Worm (Caenorhabditis elegans): ENCODE data around the gene bcl-7.

Gene bcl-7

DNA sequence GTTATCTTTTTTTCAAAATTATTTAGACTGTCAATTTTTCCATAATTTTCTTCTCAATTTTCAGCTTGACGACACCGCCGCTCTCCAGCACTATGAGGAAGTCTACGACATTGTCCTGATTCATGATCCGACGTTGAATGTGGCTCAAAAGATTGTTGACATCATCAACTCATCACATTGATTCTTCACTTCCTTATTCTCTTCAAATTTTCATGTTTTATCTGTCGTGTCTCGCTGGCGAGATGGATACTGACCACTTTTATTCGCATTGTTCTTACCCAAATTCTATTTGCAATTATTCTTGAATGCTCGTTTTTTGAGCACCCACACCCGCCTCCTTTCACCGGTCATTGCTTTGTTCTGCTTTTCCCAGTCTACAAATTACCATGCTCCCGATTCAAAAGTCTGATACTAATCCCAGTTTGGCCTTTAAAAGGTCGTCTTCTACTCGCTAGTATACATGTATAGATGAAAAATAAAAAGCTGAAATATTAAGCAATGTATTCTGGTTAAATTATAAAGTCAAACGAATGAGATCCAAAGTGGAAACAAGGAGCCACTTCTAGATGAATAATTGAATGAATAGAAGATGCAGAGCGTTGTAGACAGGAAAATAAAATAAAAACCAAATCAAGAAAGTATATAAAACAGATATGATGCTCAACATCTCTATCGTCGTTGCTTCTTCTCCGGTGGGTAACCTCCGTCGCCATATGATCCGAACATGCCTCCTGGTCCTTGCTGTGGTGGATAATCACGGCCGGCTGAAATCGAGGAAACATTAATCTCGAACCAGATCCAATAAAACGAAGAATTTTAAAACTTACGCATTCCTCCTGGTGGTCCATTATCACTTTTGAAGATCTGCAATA is 27.4 kb downstream of the bcl-7 start (continued):
- TF ChIP-seq lin-38 (GFP tag; IDR thresholded peaks at IDR 0.05) = peak; percentile 47
- 0 out of 2 replicates have a peak, but pooled peaks have one; percentile 18 for TF ChIP-seq lin-1 (GFP tag; IDR thresholded peaks at IDR 0.05)
- 0 out of 2 replicates have a peak, but pooled peaks have one; percentile 5 for TF ChIP-seq mxl-2 (GFP tag; conservative IDR thresholded peaks at IDR 0.05)
- TF ChIP-seq pha-4 (GFP tag; IDR thresholded peaks at IDR 0.05) = peak; percentile 48
- no peak for TF ChIP-seq pha-4 (tag; optimal IDR thresholded peaks at IDR 0.05)
- TF ChIP-seq Y5F2A.4 (GFP tag; optimal IDR thresholded peaks at IDR 0.05) = peak; percentile 6
- peak; percentile 14 for TF ChIP-seq nhr-48 (tag; optimal IDR thresholded peaks at IDR 0.05)
- peak; percentile 23 for TF ChIP-seq dve-1 (tag; optimal IDR thresholded peaks at IDR 0.05; ENCODE audit: insufficient read depth)
- TF ChIP-seq T26A8.4 (GFP tag; IDR thresholded peaks at IDR 0.05) = peak; percentile 72; the same call in 1 of the 2 replicates
- TF ChIP-seq daf-16 (GFP tag; optimal IDR thresholded peaks at IDR 0.05) = no peak
- peak; percentile 28 for TF ChIP-seq daf-16 (tag; optimal IDR thresholded peaks at IDR 0.05)
- peak; percentile 78; the same call in 1 of the 2 replicates for TF ChIP-seq zfp-3 (GFP tag; conservative IDR thresholded peaks at IDR 0.05)

DNA sequence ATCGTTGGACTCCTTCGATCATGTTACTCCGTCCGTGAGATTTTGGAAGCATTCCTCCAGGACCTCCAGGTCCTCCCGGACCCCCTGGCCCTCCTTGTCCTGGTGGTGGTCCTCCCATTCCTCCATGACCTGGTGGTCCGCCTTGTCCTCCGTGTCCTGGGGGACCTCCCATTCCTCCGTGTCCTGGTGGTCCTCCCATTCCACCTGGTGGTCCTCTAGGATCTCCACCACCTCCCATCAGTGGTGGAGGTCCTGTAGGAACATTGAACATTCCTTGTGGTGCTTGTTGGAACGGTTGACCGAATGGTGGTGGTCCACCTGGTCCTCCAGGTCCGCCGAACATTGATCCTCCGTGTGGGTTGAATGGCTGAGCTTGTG is 28.0 kb downstream of the bcl-7 start:
- no peak for TF ChIP-seq ceh-62 (tag; optimal IDR thresholded peaks at IDR 0.05)
- no peak for TF ChIP-seq tag-97 (GFP tag; IDR thresholded peaks at IDR 0.05)
- TF ChIP-seq unc-62 (GFP tag; optimal IDR thresholded peaks at IDR 0.05 in 1 of 2) = peak in 1 of 2 experiments; percentile 68
- TF ChIP-seq unc-62 (tag; optimal IDR thresholded peaks at IDR 0.05) = no peak
- TF ChIP-seq Y48G9A.11 (GFP tag; IDR thresholded peaks at IDR 0.05) = no peak
- TF ChIP-seq egl-43 (GFP tag; IDR thresholded peaks at IDR 0.05) = 0 out of 2 replicates have a peak, but pooled peaks have one; percentile 26
- no peak for TF ChIP-seq jun-1 (tag; optimal IDR thresholded peaks at IDR 0.05)
- TF ChIP-seq set-16 (GFP tag; IDR thresholded peaks at IDR 0.05) = peak; percentile 95
- TF ChIP-seq zfp-3 (GFP tag; conservative IDR thresholded peaks at IDR 0.05) = no peak
- no peak for TF ChIP-seq T20F7.1 (GFP tag; optimal IDR thresholded peaks at IDR 0.05)
- TF ChIP-seq daf-19 (GFP tag; conservative IDR thresholded peaks at IDR 0.05) = no peak

DNA sequence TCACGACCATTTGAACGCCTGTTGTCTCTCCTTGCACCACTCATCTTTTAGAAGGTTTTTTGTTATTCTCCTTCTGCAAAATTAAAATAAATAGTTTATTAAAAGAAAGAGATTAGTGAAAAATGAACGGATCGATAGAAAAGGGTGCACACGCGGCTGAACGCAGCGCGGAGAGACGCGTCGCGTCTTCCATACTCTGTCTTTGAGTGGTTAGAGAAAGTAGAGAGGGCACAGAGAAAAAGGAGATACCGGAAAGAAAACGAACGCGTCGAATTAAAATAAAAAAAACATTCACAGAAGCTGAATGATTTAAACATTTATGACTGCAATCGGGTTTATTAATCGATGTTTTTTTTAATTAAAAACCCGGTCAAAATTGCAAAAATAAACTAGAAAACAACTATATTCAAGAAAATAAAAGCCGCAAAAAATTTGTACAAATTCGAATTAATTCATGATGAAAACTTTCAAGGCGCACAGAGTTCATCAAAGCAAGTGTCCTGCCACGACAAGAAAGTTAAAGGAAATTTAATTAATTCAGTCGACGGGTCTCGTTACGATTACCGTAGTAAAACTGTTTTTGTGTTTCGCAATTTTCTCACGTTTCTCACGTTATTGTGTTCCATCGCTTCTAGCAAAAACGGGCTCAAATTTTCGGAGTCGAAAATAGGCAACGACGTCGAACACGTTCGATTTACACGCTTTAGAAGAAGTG is 32.4 kb downstream of the bcl-7 start, which contains the start of the genes nono-1 and nop-1:
Gene nono-1 (minus strand): TSS at position 75 of the 715 bp plus-strand sequence.
Gene nop-1 (plus strand): TSS at position 551 of the 715 bp plus-strand sequence.
- TF ChIP-seq hlh-11 (tag; optimal IDR thresholded peaks at IDR 0.05) = peak; percentile 5
- TF ChIP-seq ces-1 (GFP tag; optimal IDR thresholded peaks at IDR 0.05) = no peak
- peak; percentile 43 for TF ChIP-seq mes-2 (tag; optimal IDR thresholded peaks at IDR 0.05; ENCODE audit: poor library complexity, severe bottlenecking)
- no peak for TF ChIP-seq rbr-2 (tag; optimal IDR thresholded peaks at IDR 0.05)
- TF ChIP-seq mdl-1 (tag; optimal IDR thresholded peaks at IDR 0.05) = peak in 1 of 2 experiments; percentile 53
- TF ChIP-seq pha-4 (GFP tag; IDR thresholded peaks at IDR 0.05) = no peak
- TF ChIP-seq pha-4 (tag; optimal IDR thresholded peaks at IDR 0.05) = no peak
- TF ChIP-seq lsy-2 (tag; optimal IDR thresholded peaks at IDR 0.05) = peak in 1 of 2 experiments; percentile 17
- TF ChIP-seq aha-1 (tag) = peak; percentile 58
- TF ChIP-seq hlh-30 (tag; optimal IDR thresholded peaks at IDR 0.05; ENCODE audit: insufficient read depth) = peak; percentile 42
- no peak for TF ChIP-seq dmd-9 (GFP tag; IDR thresholded peaks at IDR 0.05)

DNA sequence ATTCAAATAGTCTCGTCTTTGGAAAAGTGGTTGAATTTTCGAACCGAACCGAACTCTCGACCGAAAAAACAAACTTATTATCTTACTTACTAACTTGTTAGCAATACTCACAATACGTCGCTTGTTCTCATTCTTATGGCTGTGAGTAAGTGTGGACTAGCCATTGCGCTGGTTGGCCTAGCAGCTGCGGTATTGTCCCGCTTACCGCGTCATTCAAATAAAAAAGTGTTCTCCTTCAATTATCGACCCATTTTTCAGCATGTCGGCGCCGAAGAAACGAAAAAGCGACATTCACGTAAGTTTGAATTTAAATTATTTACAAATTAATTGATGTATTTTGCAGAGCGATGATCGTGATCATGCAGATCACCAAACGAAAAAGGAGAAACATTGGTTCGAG is 33.2 kb downstream of the bcl-7 start:
- no peak for TF ChIP-seq unc-130 (GFP tag; optimal IDR thresholded peaks at IDR 0.05)
- peak; percentile 2 for TF ChIP-seq dpl-1 (GFP tag; optimal IDR thresholded peaks at IDR 0.05)
- TF ChIP-seq mes-2 (tag; optimal IDR thresholded peaks at IDR 0.05; ENCODE audit: poor library complexity, severe bottlenecking) = peak; percentile 73

Measured in whole organism, L4 larva.